Fruit fly (Drosophila melanogaster): ENCODE data around the gene COX7B.

The COX7B gene

DNA sequence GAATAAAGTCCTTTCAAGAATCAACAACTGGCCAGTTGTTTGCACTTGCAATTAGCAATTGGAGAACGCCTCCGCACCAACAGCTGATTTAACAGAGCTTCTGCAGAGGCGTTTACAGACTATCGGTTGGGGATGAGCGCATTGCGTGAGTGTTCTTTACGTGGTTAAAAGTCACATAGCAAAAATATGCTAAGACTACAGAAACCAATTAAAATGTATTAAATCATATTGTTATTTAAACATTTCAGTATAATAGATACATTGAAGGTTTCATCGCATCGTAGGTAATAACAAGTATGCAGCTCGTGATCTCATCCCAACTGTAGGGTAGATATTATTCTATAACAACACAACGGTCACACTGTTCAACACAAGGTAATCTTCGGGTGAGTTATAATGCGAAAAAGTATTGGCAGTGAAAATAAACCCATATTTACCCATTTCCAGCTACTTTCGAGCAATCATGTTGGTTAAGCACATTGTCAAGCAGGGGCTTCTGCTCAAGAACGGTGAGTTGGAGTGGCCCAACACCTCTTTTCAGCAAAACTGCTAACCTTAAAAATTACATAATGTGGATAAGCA, at the start of gene COX7B, which contains the start of gene Sec3:
Gene COX7B, plus strand, starts transcription at position 346 of the 582 bp plus-strand sequence.
Gene Sec3, minus strand, starts transcription at position 86 of the 582 bp plus-strand sequence.
- TF ChIP-seq lola (GFP tag; optimal IDR thresholded peaks at IDR 0.05) (no peak), Vsx2 (GFP tag; optimal IDR thresholded peaks at IDR 0.05; ENCODE audit: partially characterized antibody) (no peak), foxo (GFP tag; optimal IDR thresholded peaks at IDR 0.05) (peak in 1 of 2 experiments; percentile 83), GATAd (GFP tag; optimal IDR thresholded peaks at IDR 0.05) (no peak), fru (GFP tag; optimal IDR thresholded peaks at IDR 0.05) (peak; percentile 71), N (GFP tag; optimal IDR thresholded peaks at IDR 0.05) (no peak), psq (GFP tag; optimal IDR thresholded peaks at IDR 0.05) (peak; percentile 47), sage (GFP tag; optimal IDR thresholded peaks at IDR 0.05) (peak; percentile 63), Hr78 (GFP tag; optimal IDR thresholded peaks at IDR 0.05) (no peak), usp (GFP tag; optimal IDR thresholded peaks at IDR 0.05) (no peak), Hnf4 (GFP tag; optimal IDR thresholded peaks at IDR 0.05) (peak; percentile 78), Jra (GFP tag; optimal IDR thresholded peaks at IDR 0.05) (peak; percentile 79), HLH106 (tag; optimal IDR thresholded peaks at IDR 0.05) (peak; percentile 80), Sp1 (GFP tag; optimal IDR thresholded peaks at IDR 0.05) (peak; percentile 67), Abd-B (GFP tag; optimal IDR thresholded peaks at IDR 0.05) (no peak), br (GFP tag; optimal IDR thresholded peaks at IDR 0.05) (peak; percentile 69), woc (GFP tag; optimal IDR thresholded peaks at IDR 0.05) (peak; percentile 85), rgr (GFP tag; optimal IDR thresholded peaks at IDR 0.05) (peak; percentile 77), ey (GFP tag; optimal IDR thresholded peaks at IDR 0.05) (peak; percentile 65), dsf (GFP tag; optimal IDR thresholded peaks at IDR 0.05; ENCODE audit: borderline replicate concordance) (peak; percentile 67), Dfd (GFP tag; optimal IDR thresholded peaks at IDR 0.05) (no peak), CG9705 (GFP tag; optimal IDR thresholded peaks at IDR 0.05) (peak; percentile 70), dl (GFP tag; optimal IDR thresholded peaks at IDR 0.05; ENCODE audit: insufficient read depth in 1 of 2, partially characterized antibody in 2 of 2) (no peak), Mio (GFP tag; optimal IDR thresholded peaks at IDR 0.05) (no peak), brk (GFP tag; optimal IDR thresholded peaks at IDR 0.05) (peak; percentile 68), h (GFP tag; optimal IDR thresholded peaks at IDR 0.05) (peak; percentile 86), pan (optimal IDR thresholded peaks at IDR 0.05) (no peak), Myc (optimal IDR thresholded peaks at IDR 0.05) (no peak), CrebA (GFP tag; optimal IDR thresholded peaks at IDR 0.05; ENCODE audit: borderline replicate concordance) (no peak), Hr83 (GFP tag; optimal IDR thresholded peaks at IDR 0.05; ENCODE audit: poor library complexity, severe bottlenecking) (peak; percentile 58), OdsH (GFP tag; optimal IDR thresholded peaks at IDR 0.05) (peak; percentile 40), Rel (GFP tag; optimal IDR thresholded peaks at IDR 0.05) (no peak), Rel (tag; optimal IDR thresholded peaks at IDR 0.05) (peak; percentile 37), jim (GFP tag; optimal IDR thresholded peaks at IDR 0.05) (no peak), tai (GFP tag; optimal IDR thresholded peaks at IDR 0.05) (no peak), dmrt93B (GFP tag; optimal IDR thresholded peaks at IDR 0.05) (peak; percentile 33), sv (GFP tag; optimal IDR thresholded peaks at IDR 0.05) (peak; percentile 69), Dif (GFP tag; optimal IDR thresholded peaks at IDR 0.05; ENCODE audit: partially characterized antibody) (no peak), CG32264 (GFP tag; optimal IDR thresholded peaks at IDR 0.05) (peak; percentile 19)

DNA sequence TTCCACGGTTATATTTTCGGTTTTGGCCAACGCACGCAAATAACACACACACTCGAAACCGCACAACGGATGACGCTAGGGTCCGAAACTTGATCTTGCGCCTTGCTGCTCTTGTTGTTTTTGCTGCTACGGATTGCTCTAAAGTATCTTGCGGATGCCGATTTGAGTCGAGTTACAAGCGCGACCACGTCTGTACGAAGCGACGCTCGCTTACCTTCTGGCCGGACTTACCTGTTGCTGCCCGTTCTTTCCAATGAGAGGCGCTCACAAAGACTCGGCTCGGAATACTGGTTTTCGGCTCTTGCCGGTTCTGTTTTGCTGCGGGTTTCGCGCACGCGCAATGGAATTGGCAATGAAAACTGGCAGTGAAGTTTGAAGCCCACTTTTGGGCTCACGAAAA, 46.0 kb upstream of the COX7B start, which contains the start of gene Cad74A:
Gene Cad74A, minus strand, starts transcription at position 220 of the 400 bp plus-strand sequence.
- TF ChIP-seq Myc (optimal IDR thresholded peaks at IDR 0.05) (peak; percentile 50), rgr (GFP tag; optimal IDR thresholded peaks at IDR 0.05) (no peak), Hr83 (GFP tag; optimal IDR thresholded peaks at IDR 0.05; ENCODE audit: poor library complexity, severe bottlenecking) (peak; percentile 46), Vsx2 (GFP tag; optimal IDR thresholded peaks at IDR 0.05; ENCODE audit: partially characterized antibody) (peak; percentile 47), dl (GFP tag; optimal IDR thresholded peaks at IDR 0.05; ENCODE audit: insufficient read depth in 1 of 2, partially characterized antibody in 2 of 2) (peak in 1 of 2 experiments; percentile 5), brk (GFP tag; optimal IDR thresholded peaks at IDR 0.05) (no peak), Dif (GFP tag; optimal IDR thresholded peaks at IDR 0.05; ENCODE audit: partially characterized antibody) (peak; percentile 53), Abd-B (GFP tag; optimal IDR thresholded peaks at IDR 0.05) (no peak), psq (GFP tag; optimal IDR thresholded peaks at IDR 0.05) (peak; percentile 87)
